Worm (Caenorhabditis elegans) whole organism, L2 larva: ENCODE measurements around the gene F22E5.8.

Experiments used
- ZK546.5 ChIP-seq: sonication (generic microtip); optimal IDR thresholded peaks from 2 replicates; lab custom pipeline; 2017; ENCODE audit warnings: missing biosample characterization, missing genetic modification characterization
- ceh-82 ChIP-seq: fragments of 150-350 bp; optimal IDR thresholded peaks from 2 replicates; lab custom pipeline; 2014; ENCODE audit warnings: missing biosample characterization, missing genetic modification characterization
- lin-13 ChIP-seq: fragments of 150-350 bp; optimal IDR thresholded peaks from 2 replicates; lab custom pipeline; 2014; ENCODE audit warnings: missing biosample characterization, missing genetic modification reagents, missing genetic modification characterization
- lin-39 ChIP-seq: fragments of 150-350 bp; optimal IDR thresholded peaks from 2 replicates; lab custom pipeline; 2014; ENCODE audit warnings: missing biosample characterization, missing genetic modification reagents, missing genetic modification characterization
- nhr-21 ChIP-seq: fragments of 150-350 bp; optimal IDR thresholded peaks from 2 replicates; lab custom pipeline; 2014; ENCODE audit warnings: missing biosample characterization, missing genetic modification characterization
- nhr-237 ChIP-seq: fragments of 150-350 bp; optimal IDR thresholded peaks from 2 replicates; lab custom pipeline; 2014; ENCODE audit warnings: missing biosample characterization, missing genetic modification characterization
- nhr-25 ChIP-seq: fragments of 150-350 bp; sonication (generic microtip); optimal IDR thresholded peaks from 3 replicates; lab custom pipeline; 2014; ENCODE audit warnings: missing biosample characterization, missing genetic modification characterization
- skn-1 ChIP-seq: sonication (generic microtip); optimal IDR thresholded peaks from 2 replicates; lab custom pipeline; 2017; ENCODE audit warnings: missing biosample characterization, missing genetic modification characterization
- sma-9 ChIP-seq, 2 experiments: fragments of 150-350 bp in 1 of 2; sonication (generic microtip) in 1 of 2; optimal IDR thresholded peaks; 2 replicates each; lab custom pipeline; 2014 to 2016; ENCODE audit warnings: missing genetic modification characterization in 2 of 2, mild to moderate bottlenecking in 1 of 2, missing biosample characterization in 1 of 2, missing compliant biosample characterization in 1 of 2, missing genetic modification reagents in 1 of 2, moderate library complexity in 1 of 2
- unc-39 ChIP-seq: fragments of 150-350 bp; optimal IDR thresholded peaks from 2 replicates; lab custom pipeline; 2014; ENCODE audit warnings: missing biosample characterization, missing genetic modification characterization
- ztf-1 ChIP-seq: fragments of 200-800 bp; sonication (Bioruptor generic); conservative IDR thresholded peaks from 2 replicates; pipeline ENCODE4 v1.3.6; 2022; ENCODE audit warnings: missing genetic modification characterization, missing compliant biosample characterization
- ztf-4 ChIP-seq: fragments of 150-350 bp; optimal IDR thresholded peaks from 2 replicates; lab custom pipeline; 2014; ENCODE audit warnings: missing biosample characterization, missing genetic modification characterization

DNA sequence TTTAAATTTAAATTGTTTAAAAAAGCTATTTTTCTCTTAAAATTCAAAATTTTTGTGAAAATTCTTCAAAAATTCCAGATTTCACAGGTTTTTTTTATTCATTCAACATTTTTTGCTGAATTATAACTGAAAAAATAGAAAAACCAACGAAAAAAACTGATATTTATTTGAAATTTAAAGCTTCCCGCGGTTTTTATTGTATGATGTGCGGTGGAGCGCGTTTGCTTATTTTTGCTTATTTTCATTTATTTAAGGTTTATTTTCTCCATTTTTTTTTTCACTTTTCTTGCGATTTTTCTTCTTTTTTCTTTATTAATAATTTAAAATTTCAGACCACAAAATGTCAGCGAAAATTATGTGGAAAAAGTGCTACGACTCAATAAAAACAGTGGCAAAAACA, 1.8 kb upstream of the F22E5.8 start, which contains the start of gene F22E5.9:
- TF ChIP-seq lin-13 (no peak), skn-1 (no peak), nhr-25 (tag; lab: Kevin White, UChicago) (no peak), ztf-1 (no peak), ZK546.5 (no peak), unc-39 (tag; lab: Kevin White, UChicago) (no peak), ztf-4 (no peak), lin-39 (tag; lab: Kevin White, UChicago) (no peak), ceh-82 (tag; lab: Kevin White, UChicago) (no peak), nhr-237 (tag; lab: Kevin White, UChicago) (no peak), sma-9 (GFP tag; optimal IDR thresholded peaks at IDR 0.05; lab: Kevin White, UChicago) (no peak), sma-9 (tag; optimal IDR thresholded peaks at IDR 0.05; lab: Kevin White, UChicago) (no peak), nhr-21 (tag; lab: Kevin White, UChicago) (no peak)
